Worm (Caenorhabditis elegans) whole organism, L4/young adult: ENCODE results near the gene lact-6.

Source experiments
- dao-5 ChIP-seq: sonication (generic microtip); optimal IDR thresholded peaks from 2 replicates; lab custom pipeline; 2016; ENCODE audit warnings: missing genotype, missing genetic modification characterization, moderate library complexity, missing compliant biosample characterization
- him-1 ChIP-seq: sonication (generic microtip); optimal IDR thresholded peaks from 2 replicates; lab custom pipeline; 2016; ENCODE audit warnings: missing genotype, missing genetic modification reagents, missing genetic modification characterization, missing compliant biosample characterization

DNA sequence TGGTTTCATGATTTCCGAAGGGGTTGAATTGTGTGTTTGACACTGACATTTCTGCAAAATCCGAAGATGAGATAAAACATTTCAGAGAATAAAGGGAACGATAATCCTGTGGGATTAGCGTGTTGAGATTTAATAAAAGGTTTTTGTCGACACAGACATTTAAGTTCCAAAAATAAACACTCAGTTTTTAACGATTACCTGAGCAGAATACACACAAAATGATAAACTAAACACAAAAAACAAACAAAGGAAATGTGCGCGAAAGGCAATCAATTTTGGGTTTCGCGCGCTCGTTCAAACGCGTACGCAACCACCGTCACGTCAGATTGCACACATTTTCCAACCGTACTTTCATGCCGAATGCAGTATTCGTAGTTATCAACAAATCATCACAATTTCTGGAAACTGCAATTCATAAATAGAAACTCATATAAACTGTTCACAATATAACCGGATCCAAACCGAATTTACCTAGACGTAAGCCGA lies 30.1 kb upstream of the lact-6 start, which contains the start of gene rif-1.1:
- TF ChIP-seq dao-5 (tag; lab: Kevin White, UChicago) = no peak
- TF ChIP-seq him-1 = no peak
